Worm (Caenorhabditis elegans): ENCODE measurements around the gene fbxa-105.

- TF ChIP-seq ztf-1 (GFP tag; conservative IDR thresholded peaks at IDR 0.05) (no peak), lin-39 (tag; optimal IDR thresholded peaks at IDR 0.05) (no peak), alr-1 (tag; optimal IDR thresholded peaks at IDR 0.05) (no peak)
Measured at ce11 chrV:7400095-7400494, 8.3 kb upstream of the fbxa-105 start, which contains the start of gene cnc-9.
